Worm (Caenorhabditis elegans) whole organism, L4 larva: Measurements from ENCODE around the gene Y51B9A.5.

Experiments used
- R02D3.7 ChIP-seq: fragments of 150-350 bp; sonication (generic microtip); optimal IDR thresholded peaks from 3 replicates; lab custom pipeline; 2014; ENCODE audit warnings: missing biosample characterization, missing genetic modification characterization
- ceh-28 ChIP-seq: fragments of 150-350 bp; optimal IDR thresholded peaks from 2 replicates; lab custom pipeline; 2014; ENCODE audit warnings: missing biosample characterization, missing genetic modification reagents, missing genetic modification characterization
- daf-16 ChIP-seq, 3 experiments: sonication (generic microtip); optimal IDR thresholded peaks; 2 replicates each; lab custom pipeline; 2016 to 2017; ENCODE audit warnings: missing genetic modification characterization in 3 of 3, missing genetic modification reagents in 3 of 3, mild to moderate bottlenecking in 2 of 3, missing compliant biosample characterization in 2 of 3, missing biosample characterization in 1 of 3, moderate library complexity in 1 of 3
- dmd-8 ChIP-seq: fragments of 200-800 bp; sonication (Bioruptor generic); IDR thresholded peaks from 2 replicates; pipeline ENCODE4 v1.3.6; 2022; ENCODE audit warnings: missing genetic modification characterization, missing compliant biosample characterization
- fkh-10 ChIP-seq: fragments of 150-350 bp; optimal IDR thresholded peaks from 2 replicates; lab custom pipeline; 2014; ENCODE audit warnings: missing biosample characterization, missing genetic modification reagents, missing genetic modification characterization
- hlh-30 ChIP-seq: sonication (generic microtip); optimal IDR thresholded peaks from 2 replicates; lab custom pipeline; 2017; ENCODE audit warnings: antibody characterized with exemption, mild to moderate bottlenecking, missing genetic modification characterization, missing compliant biosample characterization; ENCODE audit not compliant: insufficient read depth
- lin-39 ChIP-seq: fragments of 150-350 bp; optimal IDR thresholded peaks from 2 replicates; lab custom pipeline; 2014; ENCODE audit warnings: missing biosample characterization, missing genetic modification reagents, missing genetic modification characterization
- lsy-2 ChIP-seq, 2 experiments: fragments of 150-350 bp in 1 of 2; sonication (generic microtip) in 1 of 2; optimal IDR thresholded peaks; 2 replicates each; lab custom pipeline; 2014 to 2017; ENCODE audit warnings: missing biosample characterization in 2 of 2, missing genetic modification characterization in 2 of 2
- nhr-237 ChIP-seq: sonication (generic microtip); optimal IDR thresholded peaks from 2 replicates; lab custom pipeline; 2017; ENCODE audit warnings: missing biosample characterization, missing genetic modification characterization
- nhr-77 ChIP-seq: fragments of 150-350 bp; optimal IDR thresholded peaks from 2 replicates; lab custom pipeline; 2014; ENCODE audit warnings: missing biosample characterization, missing genetic modification characterization
- pha-4 ChIP-seq, 2 experiments: fragments of 150-350 bp in 1 of 2; fragments of 200-800 bp in 1 of 2; sonication (Bioruptor generic) in 1 of 2; IDR thresholded peaks in 1 of 2; optimal IDR thresholded peaks in 1 of 2; 2 replicates each; pipeline versions ENCODE4 v1.3.6 to Lab custom; 2014 to 2022; ENCODE audit warnings: missing genetic modification characterization in 2 of 2, missing genetic modification reagents in 2 of 2, missing biosample characterization in 1 of 2, missing compliant biosample characterization in 1 of 2
- snpc-4 ChIP-seq: fragments of 150-350 bp; optimal IDR thresholded peaks from 2 replicates; lab custom pipeline; 2014; ENCODE audit warnings: missing biosample characterization, missing genetic modification characterization
- zip-11 ChIP-seq: fragments of 200-800 bp; sonication (Bioruptor generic); IDR thresholded peaks from 2 replicates; pipeline ENCODE4 v1.3.6; 2022; ENCODE audit warnings: missing genetic modification characterization, missing compliant biosample characterization

- TF ChIP-seq pha-4 (GFP tag; IDR thresholded peaks at IDR 0.05; lab: Robert Waterston, UW) = no peak
- no peak for TF ChIP-seq pha-4 (tag; optimal IDR thresholded peaks at IDR 0.05; lab: Kevin White, UChicago)
- TF ChIP-seq nhr-237 (tag; lab: Kevin White, UChicago) = no peak
- no peak for TF ChIP-seq zip-11
- no peak for TF ChIP-seq snpc-4 (tag; lab: Kevin White, UChicago)
- TF ChIP-seq lin-39 (tag; lab: Kevin White, UChicago) = no peak
- no peak for TF ChIP-seq dmd-8
- TF ChIP-seq hlh-30 (tag; lab: Kevin White, UChicago) = no peak
- TF ChIP-seq fkh-10 (GFP tag; lab: Kevin White, UChicago) = no peak
- TF ChIP-seq ceh-28 (tag; lab: Kevin White, UChicago) = no peak
- no peak for TF ChIP-seq daf-16 (GFP tag; optimal IDR thresholded peaks at IDR 0.05; lab: Kevin White, UChicago)
- no peak for TF ChIP-seq daf-16 (tag; optimal IDR thresholded peaks at IDR 0.05; lab: Kevin White, UChicago)
- no peak for TF ChIP-seq R02D3.7
- TF ChIP-seq lsy-2 (tag; optimal IDR thresholded peaks at IDR 0.05; lab: Kevin White, UChicago) = no peak
- no peak for TF ChIP-seq nhr-77 (tag; lab: Kevin White, UChicago)
Observed at ce11 chrII:9454304-9454703, 50.4 kb downstream of the Y51B9A.5 start, which contains the start of gene chil-19.
